Fruit fly (Drosophila melanogaster) whole organism, wandering third instar larva: ENCODE measurements around the gene CG31323.

Experiments
- Abd-B ChIP-seq: fragments of >200 bp; optimal IDR thresholded peaks from 2 replicates; lab custom pipeline; 2017; ENCODE audit warnings: missing biosample characterization, missing genetic modification characterization
- CG9705 ChIP-seq: fragments of 200-800 bp; sonication (Bioruptor generic); optimal IDR thresholded peaks from 2 replicates; lab custom pipeline; 2018; ENCODE audit warnings: missing biosample characterization, mild to moderate bottlenecking, missing genetic modification characterization
- Dfd ChIP-seq: fragments of >200 bp; optimal IDR thresholded peaks from 2 replicates; lab custom pipeline; 2017; ENCODE audit warnings: missing biosample characterization, missing genetic modification characterization
- Dif ChIP-seq: fragments of 200-275, 200-300 bp; sonication (Bioruptor generic); optimal IDR thresholded peaks from 2 replicates; lab custom pipeline; 2018; ENCODE audit warnings: missing biosample characterization, missing genetic modification characterization; ENCODE audit not compliant: partially characterized antibody
- GATAd ChIP-seq: sonication (Bioruptor generic); optimal IDR thresholded peaks from 2 replicates; lab custom pipeline; 2016; ENCODE audit warnings: missing biosample characterization, missing genetic modification characterization
- HLH106 ChIP-seq: fragments of 200-800 bp; optimal IDR thresholded peaks from 3 replicates; lab custom pipeline; 2019; ENCODE audit warnings: missing biosample characterization, mild to moderate bottlenecking, missing genetic modification characterization, moderate library complexity
- Hnf4 ChIP-seq: fragments of 200-800 bp; sonication (Bioruptor generic); optimal IDR thresholded peaks from 2 replicates; lab custom pipeline; 2016; ENCODE audit warnings: missing biosample characterization, mild to moderate bottlenecking, missing genetic modification characterization
- Hr78 ChIP-seq: fragments of >200 bp; optimal IDR thresholded peaks from 2 replicates; lab custom pipeline; 2017; ENCODE audit warnings: missing biosample characterization, missing genetic modification characterization
- Hr83 ChIP-seq: fragments of 200-300 bp; sonication (Bioruptor generic); optimal IDR thresholded peaks from 2 replicates; lab custom pipeline; 2016; ENCODE audit warnings: missing biosample characterization, mild to moderate bottlenecking, missing genetic modification characterization, moderate library complexity; ENCODE audit not compliant: poor library complexity, severe bottlenecking
- Jra ChIP-seq: sonication (Bioruptor generic); optimal IDR thresholded peaks from 2 replicates; lab custom pipeline; 2016; ENCODE audit warnings: missing biosample characterization, missing genetic modification characterization
- Myc ChIP-seq: fragments of >200 bp; optimal IDR thresholded peaks from 2 replicates; lab custom pipeline; 2017
- N ChIP-seq: fragments of >200 bp; optimal IDR thresholded peaks from 2 replicates; lab custom pipeline; 2018; ENCODE audit warnings: missing biosample characterization, missing external identifiers, missing genetic modification characterization
- Rel ChIP-seq, 2 experiments: fragments of 200-800 bp; sonication (Bioruptor generic) in 1 of 2; optimal IDR thresholded peaks; 2 replicates in 1 of 2; 3 replicates in 1 of 2; lab custom pipeline; 2016 to 2019; ENCODE audit warnings: mild to moderate bottlenecking in 2 of 2, missing biosample characterization in 2 of 2, missing genetic modification characterization in 2 of 2, moderate library complexity in 1 of 2
- Vsx2 ChIP-seq: fragments of 200-300, 225-300 bp; sonication (Bioruptor generic); optimal IDR thresholded peaks from 2 replicates; lab custom pipeline; 2018; ENCODE audit warnings: missing biosample characterization, missing genetic modification characterization; ENCODE audit not compliant: partially characterized antibody
- br ChIP-seq: fragments of 200-800 bp; sonication (Bioruptor generic); optimal IDR thresholded peaks from 2 replicates; lab custom pipeline; 2016; ENCODE audit warnings: missing biosample characterization, missing genetic modification characterization
- brk ChIP-seq: fragments of 200-800 bp; sonication (Bioruptor generic); optimal IDR thresholded peaks from 2 replicates; lab custom pipeline; 2016; ENCODE audit warnings: missing biosample characterization, mild to moderate bottlenecking, missing genetic modification characterization
- dl ChIP-seq, 2 experiments: fragments of 175-275, 200-275 bp in 1 of 2; fragments of 200-275 bp in 1 of 2; sonication (Bioruptor generic); optimal IDR thresholded peaks; lab custom pipeline; 2018; ENCODE audit warnings: mild to moderate bottlenecking in 2 of 2, missing biosample characterization in 2 of 2, missing genetic modification characterization in 2 of 2, moderate library complexity in 2 of 2; ENCODE audit not compliant: partially characterized antibody in 2 of 2, insufficient read depth in 1 of 2
- dmrt93B ChIP-seq: fragments of 200-800 bp; sonication (Bioruptor generic); optimal IDR thresholded peaks from 2 replicates; lab custom pipeline; 2018; ENCODE audit warnings: missing biosample characterization, mild to moderate bottlenecking, missing genetic modification characterization
- dsf ChIP-seq: sonication (Bioruptor generic); optimal IDR thresholded peaks from 2 replicates; lab custom pipeline; 2016; ENCODE audit warnings: missing biosample characterization, missing genetic modification characterization, borderline replicate concordance
- ey ChIP-seq: fragments of 200-800 bp; sonication (Bioruptor generic); optimal IDR thresholded peaks from 2 replicates; lab custom pipeline; 2016; ENCODE audit warnings: missing biosample characterization, missing genetic modification characterization
- foxo ChIP-seq, 2 experiments: fragments of 200-800 bp; sonication (Bioruptor generic); optimal IDR thresholded peaks; 2 replicates in 1 of 2; 3 replicates in 1 of 2; lab custom pipeline; 2016 to 2017; ENCODE audit warnings: missing biosample characterization in 2 of 2, missing genetic modification characterization in 2 of 2
- fru ChIP-seq: fragments of 200-800 bp; sonication (Bioruptor generic); optimal IDR thresholded peaks from 3 replicates; lab custom pipeline; 2016; ENCODE audit warnings: missing biosample characterization, mild to moderate bottlenecking, missing genetic modification characterization
- h ChIP-seq: fragments of 200-800 bp; sonication (Bioruptor generic); optimal IDR thresholded peaks from 3 replicates; lab custom pipeline; 2016; ENCODE audit warnings: missing biosample characterization, mild to moderate bottlenecking, missing genetic modification characterization
- jim ChIP-seq: fragments of 175-275, 200-325 bp; sonication (Bioruptor generic); optimal IDR thresholded peaks from 2 replicates; lab custom pipeline; 2016; ENCODE audit warnings: missing biosample characterization, mild to moderate bottlenecking, missing genetic modification characterization
- lola ChIP-seq: fragments of >200 bp; optimal IDR thresholded peaks from 2 replicates; lab custom pipeline; 2017; ENCODE audit warnings: missing biosample characterization, missing genetic modification characterization
- pan ChIP-seq: fragments of >200 bp; optimal IDR thresholded peaks from 2 replicates; lab custom pipeline; 2017
- psq ChIP-seq: fragments of 200-800 bp; sonication (Bioruptor generic); optimal IDR thresholded peaks from 3 replicates; lab custom pipeline; 2017; ENCODE audit warnings: missing biosample characterization, mild to moderate bottlenecking, missing genetic modification characterization, moderate library complexity
- sage ChIP-seq: fragments of 200-800 bp; sonication (Bioruptor generic); optimal IDR thresholded peaks from 2 replicates; lab custom pipeline; 2016; ENCODE audit warnings: missing biosample characterization, mild to moderate bottlenecking, missing genetic modification characterization
- sv ChIP-seq: fragments of 200-800 bp; sonication (Bioruptor generic); optimal IDR thresholded peaks from 3 replicates; lab custom pipeline; 2016; ENCODE audit warnings: missing biosample characterization, missing genetic modification characterization
- tai ChIP-seq: sonication (Bioruptor generic); optimal IDR thresholded peaks from 2 replicates; lab custom pipeline; 2016; ENCODE audit warnings: missing biosample characterization, missing genetic modification characterization
- woc ChIP-seq: sonication (Bioruptor generic); optimal IDR thresholded peaks from 2 replicates; lab custom pipeline; 2016; ENCODE audit warnings: missing biosample characterization, mild to moderate bottlenecking, missing genetic modification characterization

CG31323 gene

DNA sequence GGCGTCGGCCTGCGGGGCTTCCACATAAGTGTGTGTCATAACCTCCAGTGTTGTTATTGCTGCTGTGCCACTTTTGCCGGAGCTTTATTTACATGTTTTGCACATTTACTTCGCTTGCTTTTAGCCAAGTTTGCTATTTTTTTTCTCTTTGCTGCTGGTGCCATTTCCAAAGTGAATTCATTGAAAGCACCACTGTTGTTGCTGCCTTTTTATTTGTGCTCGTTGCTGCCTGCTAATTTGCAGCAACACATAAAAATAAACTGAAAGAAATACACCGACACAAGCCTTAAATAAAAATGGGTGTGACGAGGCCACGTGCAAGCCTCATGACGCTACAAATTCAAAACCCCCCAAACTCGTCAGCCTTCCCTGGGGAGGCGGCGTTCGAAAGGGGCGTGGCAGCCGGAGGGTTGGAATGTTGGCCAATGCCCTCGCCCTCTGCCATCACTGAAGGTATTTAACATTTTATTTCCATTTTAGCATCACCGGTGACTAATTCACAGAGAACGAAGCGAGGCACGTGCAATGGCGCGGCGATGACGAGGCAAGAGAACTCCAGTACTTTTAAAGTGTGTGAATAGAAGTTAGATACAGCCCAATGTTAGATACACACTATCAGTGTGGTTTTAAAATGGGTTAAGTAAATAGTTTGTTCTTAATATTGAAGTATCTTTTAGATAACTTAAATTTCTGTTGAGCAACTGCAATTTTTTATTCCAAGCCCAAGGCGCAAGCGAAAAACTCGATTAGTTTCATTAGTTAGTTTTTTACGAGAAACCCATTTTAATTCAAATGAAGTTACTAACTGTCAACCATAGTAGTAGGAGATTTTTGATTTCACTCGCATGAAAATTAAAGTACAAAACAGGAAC, 44.6 kb upstream of the CG31323 start, which contains the start of gene CG14556:
TSS of gene CG14556 (plus strand) at position 822 of the 872 bp plus-strand sequence.
- TF ChIP-seq ey (GFP tag; lab: Kevin White, UChicago), result no peak
- TF ChIP-seq Dfd, result no peak
- no peak for TF ChIP-seq Rel (GFP tag; optimal IDR thresholded peaks at IDR 0.05; lab: Kevin White, UChicago)
- peak; percentile 73 for TF ChIP-seq Rel (tag; optimal IDR thresholded peaks at IDR 0.05; lab: Kevin White, UChicago)
- no peak for TF ChIP-seq brk (GFP tag; lab: Kevin White, UChicago)

DNA sequence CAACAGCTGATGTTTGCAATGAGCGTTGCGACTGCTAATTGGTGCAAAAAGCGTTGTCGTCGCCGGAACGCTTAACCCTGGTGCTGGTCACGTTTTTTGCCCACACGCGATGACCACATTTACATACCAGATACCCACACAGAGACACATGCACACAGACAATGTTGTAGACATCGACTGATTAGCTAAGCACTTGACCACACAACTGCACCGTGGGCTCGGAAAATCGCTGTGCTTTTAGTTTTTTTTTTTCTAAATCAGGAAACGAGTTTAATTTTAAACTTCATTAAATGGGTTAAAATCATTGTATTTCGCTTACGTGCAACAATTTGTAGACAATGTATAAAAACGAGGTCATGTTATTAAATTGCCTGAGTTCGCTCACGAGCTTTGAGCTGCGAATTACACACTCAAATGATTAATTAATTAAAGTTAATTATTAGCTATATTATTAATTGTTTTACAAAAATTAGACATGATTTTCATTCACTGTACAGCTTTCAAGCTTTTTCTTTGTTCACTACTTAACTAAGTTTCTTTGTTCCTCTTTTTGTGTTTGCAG, 42.1 kb upstream of the CG31323 start:
- TF ChIP-seq lola (GFP tag; lab: Kevin White, UChicago) (no peak), dmrt93B (no peak), jim (GFP tag; lab: Kevin White, UChicago) (no peak), br (GFP tag; lab: Kevin White, UChicago) (no peak), Dfd (no peak), N (no peak), Hnf4 (GFP tag; lab: Kevin White, UChicago) (no peak), h (GFP tag; lab: Kevin White, UChicago) (no peak), fru (GFP tag; lab: Kevin White, UChicago) (no peak), psq (GFP tag; lab: Kevin White, UChicago) (no peak)

- TF ChIP-seq pan (lab: Kevin White, UChicago), result no peak
- TF ChIP-seq Myc, result peak; percentile 38
- TF ChIP-seq br (GFP tag; lab: Kevin White, UChicago), result no peak
- TF ChIP-seq tai (GFP tag; lab: Kevin White, UChicago), result no peak
Observed at dm6 chr3R:26129680-26130079, 41.0 kb upstream of the CG31323 start.

DNA sequence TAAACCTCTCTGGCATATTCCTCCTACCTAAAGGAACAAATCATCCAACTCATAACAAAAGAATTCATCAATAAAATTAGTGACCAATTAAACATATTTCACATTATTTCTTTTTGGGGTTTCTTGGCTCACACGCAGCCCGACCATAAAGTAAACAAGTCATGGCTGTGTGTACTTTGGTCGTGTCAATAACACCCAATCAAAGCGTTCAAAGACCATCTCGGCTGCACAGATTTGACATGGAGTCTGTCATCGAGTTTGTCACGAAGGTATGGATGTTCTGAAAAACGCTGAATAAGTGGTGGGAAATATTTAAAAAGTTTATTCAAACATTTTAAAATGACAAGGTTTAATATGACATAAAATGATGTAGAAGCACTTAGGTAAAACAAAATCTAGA, 40.1 kb upstream of the CG31323 start:
- TF ChIP-seq ey (GFP tag; lab: Kevin White, UChicago), result peak; percentile 7
- TF ChIP-seq HLH106, result peak; percentile 15
- no peak for TF ChIP-seq foxo (GFP tag; optimal IDR thresholded peaks at IDR 0.05; lab: Kevin White, UChicago)
- TF ChIP-seq Hnf4 (GFP tag; lab: Kevin White, UChicago), result peak; percentile 45
- TF ChIP-seq fru (GFP tag; lab: Kevin White, UChicago), result no peak
- TF ChIP-seq, all 38 proteins: peak for 3

DNA sequence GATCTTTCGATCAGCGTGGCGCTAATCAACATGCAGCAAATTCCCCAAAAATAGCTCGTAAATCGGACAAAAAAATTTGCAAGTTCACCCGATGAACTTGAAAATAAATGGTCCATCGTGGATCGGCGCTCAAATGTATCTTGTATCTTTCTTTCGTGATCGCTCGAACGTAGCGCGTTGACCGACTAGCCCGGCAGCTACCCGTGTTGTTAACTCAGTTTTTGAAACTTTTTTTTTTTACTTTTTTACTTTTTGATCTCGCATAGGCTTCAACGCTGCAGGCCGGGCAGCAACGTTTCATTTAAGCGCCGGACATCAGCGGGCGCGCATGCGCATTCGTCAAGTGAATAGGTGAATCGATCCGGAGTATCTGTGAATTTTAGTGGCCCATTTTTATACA, 37.8 kb upstream of the CG31323 start, which contains the start of gene CG6142:
TSS of gene CG6142 (plus strand) at position 301 of the 400 bp plus-strand sequence.
- TF ChIP-seq sage (GFP tag; lab: Kevin White, UChicago) (no peak), Vsx2 (no peak), br (GFP tag; lab: Kevin White, UChicago) (no peak), sv (GFP tag; lab: Kevin White, UChicago) (no peak), dsf (no peak), jim (GFP tag; lab: Kevin White, UChicago) (no peak), lola (GFP tag; lab: Kevin White, UChicago) (no peak)

- TF ChIP-seq lola (GFP tag; lab: Kevin White, UChicago), result no peak
- TF ChIP-seq Vsx2, result peak; percentile 39
- TF ChIP-seq Dif (GFP tag; lab: Kevin White, UChicago), result peak; percentile 16
- TF ChIP-seq jim (GFP tag; lab: Kevin White, UChicago), result no peak
Observed at dm6 chr3R:26137189-26137588, 33.5 kb upstream of the CG31323 start.

DNA sequence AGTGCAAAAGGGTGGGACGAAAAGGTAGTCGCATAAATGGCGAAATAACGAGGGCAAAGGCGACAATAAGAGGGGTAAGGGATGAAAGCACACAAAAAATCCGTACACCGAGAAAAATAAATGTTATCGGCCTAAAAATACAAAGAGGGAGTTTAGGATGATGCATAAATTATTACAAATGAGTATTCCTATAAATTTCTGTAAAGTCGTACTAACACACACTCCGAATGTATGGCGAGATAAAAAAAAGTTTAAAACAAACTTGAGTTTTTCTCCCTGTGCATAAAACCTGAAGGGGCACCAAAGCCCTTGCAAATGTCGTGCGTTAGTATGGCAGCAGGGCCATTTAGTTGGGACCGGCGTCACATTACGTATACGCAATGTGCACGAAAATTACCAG, 1.4 kb downstream of the CG31323 start:
- TF ChIP-seq Hr78 (GFP tag; lab: Kevin White, UChicago) (no peak), Abd-B (no peak), GATAd (no peak), woc (GFP tag; lab: Kevin White, UChicago) (no peak), pan (lab: Kevin White, UChicago) (no peak), h (GFP tag; lab: Kevin White, UChicago) (peak; percentile 14), Jra (no peak), ey (GFP tag; lab: Kevin White, UChicago) (no peak), fru (GFP tag; lab: Kevin White, UChicago) (peak; percentile 16), tai (GFP tag; lab: Kevin White, UChicago) (no peak), Rel (GFP tag; optimal IDR thresholded peaks at IDR 0.05; lab: Kevin White, UChicago) (no peak), Rel (tag; optimal IDR thresholded peaks at IDR 0.05; lab: Kevin White, UChicago) (no peak), HLH106 (no peak), Hr83 (GFP tag; lab: Kevin White, UChicago) (no peak), dl (GFP tag; optimal IDR thresholded peaks at IDR 0.05; lab: Kevin White, UChicago; ENCODE audit: insufficient read depth in 1 of 2, partially characterized antibody in 2 of 2) (no peak), Myc (no peak), sage (GFP tag; lab: Kevin White, UChicago) (no peak), CG9705 (GFP tag; lab: Kevin White, UChicago) (no peak)
